Fruit fly (Drosophila melanogaster): ENCODE results near the gene t.

dm6 chrX:9201866-9202681 is 21.0 kb downstream of the t start:
- TF ChIP-seq dimm (GFP tag; IDR thresholded peaks at IDR 0.05) (peak; percentile 56; the same call in 1 of the 2 replicates), CG9797 (GFP tag; optimal IDR thresholded peaks at IDR 0.05) (no peak)

Data from whole organism, embryonic.